Worm (Caenorhabditis elegans) whole organism, early embryonic: ENCODE results near the gene ZK1320.2.

Experiments used
- B0310.2 ChIP-seq: sonication (generic microtip); optimal IDR thresholded peaks from 2 replicates; lab custom pipeline; 2016; ENCODE audit warnings: mild to moderate bottlenecking, missing genetic modification characterization, missing compliant biosample characterization
- aly-1 ChIP-seq: sonication (generic microtip); optimal IDR thresholded peaks from 2 replicates; lab custom pipeline; 2016; ENCODE audit warnings: missing genetic modification characterization, missing compliant biosample characterization
- ama-1 ChIP-seq: fragments of 150-350 bp; optimal IDR thresholded peaks from 2 replicates; lab custom pipeline; 2014
- ceh-36 ChIP-seq: sonication (generic microtip); optimal IDR thresholded peaks from 2 replicates; lab custom pipeline; 2016; ENCODE audit warnings: missing genetic modification characterization, inconsistent platforms, missing compliant biosample characterization
- ets-7 ChIP-seq: sonication (generic microtip); optimal IDR thresholded peaks from 2 replicates; lab custom pipeline; 2016; ENCODE audit warnings: missing genotype, missing genetic modification characterization, missing compliant biosample characterization
- flt-1 ChIP-seq: fragments of 200-800 bp; sonication (Bioruptor generic); IDR thresholded peaks from 2 replicates; pipeline ENCODE4 v1.3.6; 2022; ENCODE audit warnings: missing genetic modification characterization, missing compliant biosample characterization
- hmg-4 ChIP-seq: fragments of 200-800 bp; sonication (Bioruptor generic); optimal IDR thresholded peaks from 2 replicates; lab custom pipeline; 2018; ENCODE audit warnings: mild to moderate bottlenecking, missing genetic modification characterization, missing compliant biosample characterization
- hnd-1 ChIP-seq: sonication (generic microtip); optimal IDR thresholded peaks from 2 replicates; lab custom pipeline; 2016; ENCODE audit warnings: missing genetic modification characterization, missing compliant biosample characterization
- pes-1 ChIP-seq: fragments of 200-800 bp; sonication (Bioruptor generic); IDR thresholded peaks from 2 replicates; pipeline ENCODE4 v1.3.6; 2022; ENCODE audit warnings: missing genetic modification reagents, missing genetic modification characterization, missing compliant biosample characterization
- scrt-1 ChIP-seq: fragments of 200-800 bp; sonication (Bioruptor generic); IDR thresholded peaks from 2 replicates; pipeline ENCODE4 v1.3.6; 2022; ENCODE audit warnings: missing genetic modification characterization, missing compliant biosample characterization
- tbx-11 ChIP-seq: fragments of 200-800 bp; sonication (Bioruptor generic); IDR thresholded peaks from 2 replicates; pipeline ENCODE4 v1.3.6; 2022; ENCODE audit warnings: missing genetic modification characterization, missing compliant biosample characterization
- tbx-37 ChIP-seq: fragments of 200-800 bp; sonication (Bioruptor generic); conservative IDR thresholded peaks from 2 replicates; pipeline ENCODE4 v1.3.6; 2022; ENCODE audit warnings: missing genetic modification reagents, missing genetic modification characterization, missing compliant biosample characterization

ce11 chrII:9651700-9652099 lies 7.1 kb downstream of the ZK1320.2 start, which contains the start of gene ZK1307.4:
- TF ChIP-seq ama-1 (lab: Kevin White, UChicago): no peak
- TF ChIP-seq ets-7 (tag; lab: Kevin White, UChicago): no peak
- no peak for TF ChIP-seq flt-1
- TF ChIP-seq tbx-11 (GFP tag; lab: Robert Waterston, UW): no peak
- TF ChIP-seq ceh-36 (tag; lab: Kevin White, UChicago): no peak
- no peak for TF ChIP-seq pes-1 (GFP tag; lab: Robert Waterston, UW)
- no peak for TF ChIP-seq tbx-37 (GFP tag; lab: Robert Waterston, UW)
- no peak for TF ChIP-seq hnd-1 (tag; lab: Kevin White, UChicago)
- no peak for TF ChIP-seq B0310.2
- TF ChIP-seq scrt-1: no peak
- no peak for TF ChIP-seq aly-1
- TF ChIP-seq hmg-4: no peak
